Worm (Caenorhabditis elegans) whole organism, L3 larva: ENCODE measurements around the gene C36C5.15.

Experiments used
- ZK546.5 ChIP-seq: sonication (generic microtip); optimal IDR thresholded peaks from 2 replicates; lab custom pipeline; 2017; ENCODE audit warnings: missing biosample characterization, missing genetic modification characterization
- ceh-82 ChIP-seq: fragments of 150-350 bp; optimal IDR thresholded peaks from 2 replicates; lab custom pipeline; 2014; ENCODE audit warnings: missing biosample characterization, missing genetic modification characterization
- fos-1 ChIP-seq: fragments of 150-350 bp; optimal IDR thresholded peaks from 2 replicates; lab custom pipeline; 2014; ENCODE audit warnings: missing biosample characterization, missing genetic modification characterization
- nfya-1 ChIP-seq: sonication (generic microtip); optimal IDR thresholded peaks from 2 replicates; lab custom pipeline; 2017; ENCODE audit warnings: missing genetic modification characterization, mild to moderate bottlenecking, missing compliant biosample characterization, antibody characterized with exemption, moderate library complexity; ENCODE audit not compliant: insufficient read depth
- nhr-237 ChIP-seq: fragments of 150-350 bp; optimal IDR thresholded peaks from 2 replicates; lab custom pipeline; 2014; ENCODE audit warnings: missing biosample characterization, missing genetic modification characterization

- TF ChIP-seq fos-1 (tag; lab: Kevin White, UChicago), result no peak
- TF ChIP-seq ceh-82 (tag; lab: Kevin White, UChicago), result no peak
- no peak for TF ChIP-seq nhr-237
- TF ChIP-seq nfya-1, result no peak
- TF ChIP-seq ZK546.5, result no peak
Observed at ce11 chrV:3200323-3200722, 31.8 kb upstream of the C36C5.15 start, which contains the start of gene K08D9.4.
